Worm (Caenorhabditis elegans): ENCODE results near the gene gmap-1.

Gene gmap-1

ce11 chrX:12976774-12977173 lies 42.0 kb upstream of the gmap-1 start, which contains the start of the genes F11C1.4 and F11C1.10:
TSS of gene F11C1.4 (plus strand) at chrX:12977074.
TSS of gene F11C1.10 (plus strand) at chrX:12977082.
- no peak for TF ChIP-seq ztf-11 (tag; optimal IDR thresholded peaks at IDR 0.05)
- no peak for TF ChIP-seq xbp-1 (tag; optimal IDR thresholded peaks at IDR 0.05)
- no peak for TF ChIP-seq lin-39 (tag; optimal IDR thresholded peaks at IDR 0.05)
- no peak for TF ChIP-seq hpl-2 (GFP tag; optimal IDR thresholded peaks at IDR 0.05)
- TF ChIP-seq fkh-10 (GFP tag; optimal IDR thresholded peaks at IDR 0.05) = no peak
- TF ChIP-seq nhr-28 (tag; optimal IDR thresholded peaks at IDR 0.05) = no peak
- no peak for TF ChIP-seq hlh-17 (GFP tag; optimal IDR thresholded peaks at IDR 0.05; ENCODE audit: borderline replicate concordance)
- no peak for TF ChIP-seq isw-1 (GFP tag; IDR thresholded peaks at IDR 0.05)
- TF ChIP-seq F16B12.6 (tag; optimal IDR thresholded peaks at IDR 0.05) = no peak
- TF ChIP-seq dsc-1 (tag; optimal IDR thresholded peaks at IDR 0.05) = no peak
- no peak for TF ChIP-seq aha-1 (tag; optimal IDR thresholded peaks at IDR 0.05)
- TF ChIP-seq ceh-63 (GFP tag; optimal IDR thresholded peaks at IDR 0.05) = no peak
- TF ChIP-seq pag-3 (tag; optimal IDR thresholded peaks at IDR 0.05; ENCODE audit: borderline replicate concordance, insufficient read depth) = no peak
- TF ChIP-seq mab-9 (GFP tag; IDR thresholded peaks at IDR 0.05) = no peak
- TF ChIP-seq unc-62 (GFP tag; optimal IDR thresholded peaks at IDR 0.05) = no peak
- no peak for TF ChIP-seq aly-2 (tag; optimal IDR thresholded peaks at IDR 0.05)
- no peak for TF ChIP-seq nhr-77 (tag; optimal IDR thresholded peaks at IDR 0.05)

DNA sequence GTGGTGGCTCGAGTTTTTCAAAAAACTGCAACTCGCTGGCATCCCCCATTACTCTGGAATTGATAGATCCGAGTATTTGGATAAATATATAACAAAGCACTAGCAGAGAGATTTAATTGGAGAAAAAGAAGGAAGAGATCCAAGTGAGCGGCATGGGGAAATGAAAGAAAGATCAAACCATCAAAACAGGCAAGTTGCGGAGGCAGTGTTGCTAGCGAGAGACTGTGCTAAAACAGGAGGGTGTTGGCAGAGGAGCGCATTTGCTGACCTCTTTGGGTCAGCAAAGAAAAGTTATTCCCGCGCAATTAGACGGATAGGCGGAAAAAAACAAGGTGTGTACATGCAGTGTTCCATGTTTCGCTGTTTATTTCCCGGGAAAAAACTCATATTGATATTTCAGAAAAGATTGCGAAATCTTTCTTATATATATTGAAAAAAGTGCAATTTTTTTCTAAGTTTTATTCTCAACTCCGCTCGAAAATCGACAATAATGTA lies 40.9 kb upstream of the gmap-1 start, which contains the start of gene ppk-3:
TSS of gene ppk-3 (minus strand) at position 51 of the 495 bp plus-strand sequence.
- TF ChIP-seq unc-62 (GFP tag; optimal IDR thresholded peaks at IDR 0.05) = no peak
- peak; percentile 84 for TF ChIP-seq jun-1 (tag; optimal IDR thresholded peaks at IDR 0.05)
- no peak for TF ChIP-seq tlp-1 (tag; optimal IDR thresholded peaks at IDR 0.05)
- peak; percentile 67 for TF ChIP-seq nhr-11 (tag; optimal IDR thresholded peaks at IDR 0.05)
- peak; percentile 70 for TF ChIP-seq snpc-4 (tag; optimal IDR thresholded peaks at IDR 0.05)
- TF ChIP-seq nhr-76 (tag; optimal IDR thresholded peaks at IDR 0.05) = no peak
- TF ChIP-seq egl-27 (tag; optimal IDR thresholded peaks at IDR 0.05) = no peak
- peak; percentile 89 for TF ChIP-seq swsn-7 (tag; optimal IDR thresholded peaks at IDR 0.05)
- TF ChIP-seq mep-1 (tag; optimal IDR thresholded peaks at IDR 0.05) = peak; percentile 93
- no peak for TF ChIP-seq unc-98 (GFP tag; IDR thresholded peaks at IDR 0.05)
- peak; percentile 88 for TF ChIP-seq blmp-1 (tag; optimal IDR thresholded peaks at IDR 0.05)
- peak; percentile 95 for TF ChIP-seq rnt-1 (tag; optimal IDR thresholded peaks at IDR 0.05)
- no peak for TF ChIP-seq efl-3 (GFP tag; optimal IDR thresholded peaks at IDR 0.05)
- no peak for TF ChIP-seq unc-30 (tag; optimal IDR thresholded peaks at IDR 0.05)
- TF ChIP-seq ceh-63 (GFP tag; optimal IDR thresholded peaks at IDR 0.05) = no peak
- TF ChIP-seq nhr-71 (tag; optimal IDR thresholded peaks at IDR 0.05) = peak; percentile 96
- peak; percentile 84 to 88 for TF ChIP-seq lin-35 (GFP tag; optimal IDR thresholded peaks at IDR 0.05)
- peak; percentile 92 for TF ChIP-seq nhr-85 (tag)
- TF ChIP-seq nhr-90 (tag; optimal IDR thresholded peaks at IDR 0.05; ENCODE audit: poor library complexity) = peak; percentile 87
- TF ChIP-seq nhr-237 (tag; optimal IDR thresholded peaks at IDR 0.05) = peak; percentile 29
- TF ChIP-seq pqm-1 (tag; optimal IDR thresholded peaks at IDR 0.05) = no peak
- TF ChIP-seq nhr-47 (tag; optimal IDR thresholded peaks at IDR 0.05) = peak; percentile 88
- TF ChIP-seq nhr-28 (tag; optimal IDR thresholded peaks at IDR 0.05) = no peak
- TF ChIP-seq nhr-12 (tag; optimal IDR thresholded peaks at IDR 0.05) = no peak
- TF ChIP-seq fkh-10 (GFP tag; optimal IDR thresholded peaks at IDR 0.05) = peak; percentile 40
- peak; percentile 74 to 85 for TF ChIP-seq efl-1 (optimal IDR thresholded peaks at IDR 0.05)
- TF ChIP-seq efl-1 (GFP tag; optimal IDR thresholded peaks at IDR 0.05 in 1 of 2) = peak; percentile 59 to 97
- TF ChIP-seq unc-130 (tag; optimal IDR thresholded peaks at IDR 0.05) = peak; percentile 79
- TF ChIP-seq lin-39 (tag; optimal IDR thresholded peaks at IDR 0.05) = peak; percentile 81
- TF ChIP-seq pag-3 (tag; optimal IDR thresholded peaks at IDR 0.05; ENCODE audit: borderline replicate concordance, insufficient read depth) = peak; percentile 37
- peak; percentile 19 for TF ChIP-seq elt-2 (tag; optimal IDR thresholded peaks at IDR 0.05)
- peak; percentile 36 for TF ChIP-seq mab-9 (GFP tag; IDR thresholded peaks at IDR 0.05)
- peak; percentile 74 for TF ChIP-seq fkh-8 (tag; optimal IDR thresholded peaks at IDR 0.05)
- peak; percentile 85 for TF ChIP-seq lin-13 (GFP tag; optimal IDR thresholded peaks at IDR 0.05)
- TF ChIP-seq irx-1 (tag; optimal IDR thresholded peaks at IDR 0.05) = peak; percentile 81
- peak; percentile 84 for TF ChIP-seq ztf-4 (tag; optimal IDR thresholded peaks at IDR 0.05)
- peak; percentile 56 for TF ChIP-seq sup-37 (GFP tag; optimal IDR thresholded peaks at IDR 0.05)
- TF ChIP-seq sox-4 (tag; optimal IDR thresholded peaks at IDR 0.05) = peak; percentile 33
- TF ChIP-seq lin-15B (tag; optimal IDR thresholded peaks at IDR 0.05) = peak; percentile 68
- no peak for TF ChIP-seq zag-1 (tag; optimal IDR thresholded peaks at IDR 0.05)
- TF ChIP-seq tbx-2 (tag; optimal IDR thresholded peaks at IDR 0.05) = peak; percentile 86

Data from whole organism, L1 larva.